Worm (Caenorhabditis elegans): ENCODE data around the gene lips-10.

The lips-10 gene

ce11 chrII:8435005-8435404 is 4.0 kb upstream of the lips-10 start, which contains the start of gene acp-4:
Gene acp-4 (minus strand): TSS chrII:8435105.
- no peak for TF ChIP-seq cnd-1 (tag; optimal IDR thresholded peaks at IDR 0.05)
- no peak for TF ChIP-seq bed-3 (GFP tag; optimal IDR thresholded peaks at IDR 0.05)
- no peak for TF ChIP-seq ceh-39 (tag; optimal IDR thresholded peaks at IDR 0.05)
- no peak for TF ChIP-seq M03D4.4 (tag; optimal IDR thresholded peaks at IDR 0.05)
- TF ChIP-seq sptf-1 (tag; optimal IDR thresholded peaks at IDR 0.05), result no peak
- TF ChIP-seq snpc-4 (tag; optimal IDR thresholded peaks at IDR 0.05), result no peak
- no peak for TF ChIP-seq nhr-28 (tag; optimal IDR thresholded peaks at IDR 0.05)
- TF ChIP-seq nhr-76 (tag; optimal IDR thresholded peaks at IDR 0.05), result no peak
- no peak for TF ChIP-seq ceh-83 (GFP tag; optimal IDR thresholded peaks at IDR 0.05)
- no peak for TF ChIP-seq mab-5 (tag; optimal IDR thresholded peaks at IDR 0.05)
- TF ChIP-seq unc-120 (tag; optimal IDR thresholded peaks at IDR 0.05; ENCODE audit: poor library complexity, severe bottlenecking), result no peak
- TF ChIP-seq drap-1 (GFP tag; optimal IDR thresholded peaks at IDR 0.05), result no peak

- TF ChIP-seq unc-62 (GFP tag; optimal IDR thresholded peaks at IDR 0.05) (no peak), cnd-1 (tag; optimal IDR thresholded peaks at IDR 0.05) (no peak), ceh-39 (tag; optimal IDR thresholded peaks at IDR 0.05) (no peak), snpc-4 (tag; optimal IDR thresholded peaks at IDR 0.05) (no peak), lsy-2 (tag; optimal IDR thresholded peaks at IDR 0.05) (no peak), nhr-28 (tag; optimal IDR thresholded peaks at IDR 0.05) (no peak), lin-13 (tag; optimal IDR thresholded peaks at IDR 0.05) (no peak), ces-1 (GFP tag; optimal IDR thresholded peaks at IDR 0.05) (no peak), bed-3 (GFP tag; optimal IDR thresholded peaks at IDR 0.05) (no peak), nhr-76 (tag; optimal IDR thresholded peaks at IDR 0.05) (no peak), elt-1 (tag; optimal IDR thresholded peaks at IDR 0.05; ENCODE audit: borderline replicate concordance, insufficient read depth) (no peak), pha-4 (tag; optimal IDR thresholded peaks at IDR 0.05) (no peak), unc-39 (tag; optimal IDR thresholded peaks at IDR 0.05) (no peak), lin-32 (GFP tag; optimal IDR thresholded peaks at IDR 0.05) (no peak), zip-8 (tag; optimal IDR thresholded peaks at IDR 0.05) (no peak), flh-1 (GFP tag; optimal IDR thresholded peaks at IDR 0.05) (no peak), ham-2 (GFP tag; optimal IDR thresholded peaks at IDR 0.05) (no peak), tbx-8 (GFP tag; optimal IDR thresholded peaks at IDR 0.05) (no peak), drap-1 (GFP tag; optimal IDR thresholded peaks at IDR 0.05) (no peak)
Observed at ce11 chrII:8437035-8437434, 1.9 kb upstream of the lips-10 start, which contains the start of gene acp-3. Gene acp-3 (minus strand): TSS chrII:8437135.

- TF ChIP-seq ceh-39 (tag; optimal IDR thresholded peaks at IDR 0.05), result no peak
- no peak for TF ChIP-seq snpc-4 (tag; optimal IDR thresholded peaks at IDR 0.05)
- TF ChIP-seq lin-32 (GFP tag; optimal IDR thresholded peaks at IDR 0.05), result no peak
- no peak for TF ChIP-seq ceh-43 (GFP tag; optimal IDR thresholded peaks at IDR 0.05)
- peak; percentile 7 for TF ChIP-seq zip-8 (tag; optimal IDR thresholded peaks at IDR 0.05)
- no peak for TF ChIP-seq unc-39 (tag; optimal IDR thresholded peaks at IDR 0.05)
Observed at ce11 chrII:8440097-8440496, 1.1 kb downstream of the lips-10 start.

- peak; percentile 17 for TF ChIP-seq nhr-28 (tag; optimal IDR thresholded peaks at IDR 0.05)
- no peak for TF ChIP-seq ztf-11 (tag; optimal IDR thresholded peaks at IDR 0.05)
- no peak for TF ChIP-seq mab-5 (tag; optimal IDR thresholded peaks at IDR 0.05)
Observed at ce11 chrII:8440792-8441191, 1.8 kb downstream of the lips-10 start.

ce11 chrII:8441519-8441918 is 2.6 kb downstream of the lips-10 start:
- TF ChIP-seq M03D4.4 (tag; optimal IDR thresholded peaks at IDR 0.05) (no peak), sem-2 (GFP tag; optimal IDR thresholded peaks at IDR 0.05) (no peak), elt-3 (tag; optimal IDR thresholded peaks at IDR 0.05) (no peak), bed-3 (GFP tag; optimal IDR thresholded peaks at IDR 0.05) (no peak), ztf-11 (tag; optimal IDR thresholded peaks at IDR 0.05) (no peak), mep-1 (tag; optimal IDR thresholded peaks at IDR 0.05) (no peak), lin-13 (tag; optimal IDR thresholded peaks at IDR 0.05) (no peak), lin-32 (GFP tag; optimal IDR thresholded peaks at IDR 0.05) (no peak), elt-1 (tag; optimal IDR thresholded peaks at IDR 0.05; ENCODE audit: borderline replicate concordance, insufficient read depth) (no peak), nhr-76 (tag; optimal IDR thresholded peaks at IDR 0.05) (no peak), unc-120 (tag; optimal IDR thresholded peaks at IDR 0.05; ENCODE audit: poor library complexity, severe bottlenecking) (no peak), nhr-28 (tag; optimal IDR thresholded peaks at IDR 0.05) (no peak), snpc-4 (tag; optimal IDR thresholded peaks at IDR 0.05) (no peak), flh-1 (GFP tag; optimal IDR thresholded peaks at IDR 0.05) (no peak), cnd-1 (tag; optimal IDR thresholded peaks at IDR 0.05) (no peak), ces-1 (GFP tag; optimal IDR thresholded peaks at IDR 0.05) (no peak), blmp-1 (tag; optimal IDR thresholded peaks at IDR 0.05) (no peak)
